Worm (Caenorhabditis elegans) whole organism, young adult: ENCODE results near the gene wht-6.

ENCODE experiments used
- B0336.3 ChIP-seq: fragments of 200-800 bp; sonication (Bioruptor generic); IDR thresholded peaks from 2 replicates; pipeline ENCODE4 v1.3.6; 2022; ENCODE audit warnings: missing genetic modification characterization, missing compliant biosample characterization
- D2030.7 ChIP-seq: fragments of 200-800 bp; sonication (Bioruptor generic); IDR thresholded peaks from 2 replicates; pipeline ENCODE4 v1.3.6; 2022; ENCODE audit warnings: missing genetic modification reagents, missing genetic modification characterization, missing compliant biosample characterization
- F23B12.7 ChIP-seq: sonication (generic microtip); optimal IDR thresholded peaks from 2 replicates; lab custom pipeline; 2017; ENCODE audit warnings: missing genetic modification characterization, mild to moderate bottlenecking, missing compliant biosample characterization, antibody characterized with exemption, moderate library complexity; ENCODE audit not compliant: insufficient read depth
- F39B2.1 ChIP-seq: fragments of 200-800 bp; sonication (Bioruptor generic); IDR thresholded peaks from 2 replicates; pipeline ENCODE4 v1.3.6; 2022; ENCODE audit warnings: missing genetic modification reagents, missing genetic modification characterization, missing compliant biosample characterization
- F49E8.2 ChIP-seq: sonication (generic microtip); optimal IDR thresholded peaks from 3 replicates; lab custom pipeline; 2017; ENCODE audit warnings: missing genetic modification characterization, mild to moderate bottlenecking, missing compliant biosample characterization, antibody characterized with exemption, moderate library complexity; ENCODE audit not compliant: insufficient read depth
- F55B11.4 ChIP-seq: sonication (generic microtip); optimal IDR thresholded peaks from 2 replicates; lab custom pipeline; 2016; ENCODE audit warnings: missing compliant biosample characterization, missing genetic modification characterization, borderline replicate concordance; ENCODE audit not compliant: insufficient read depth
- F57A8.1 ChIP-seq: fragments of 200-800 bp; sonication (Bioruptor generic); optimal IDR thresholded peaks from 2 replicates; lab custom pipeline; 2018; ENCODE audit warnings: mild to moderate bottlenecking, missing genetic modification characterization, moderate library complexity, missing compliant biosample characterization
- T26A5.8 ChIP-seq: sonication (generic microtip); optimal IDR thresholded peaks from 2 replicates; lab custom pipeline; 2016; ENCODE audit warnings: missing genetic modification characterization, missing compliant biosample characterization
- Y53F4B.3 ChIP-seq: fragments of 200-800 bp; sonication (Bioruptor generic); IDR thresholded peaks from 2 replicates; pipeline ENCODE4 v1.3.6; 2022; ENCODE audit warnings: missing genetic modification reagents, missing genetic modification characterization, missing compliant biosample characterization
- Y67H2A.10 ChIP-seq: fragments of 200-800 bp; sonication (Bioruptor generic); conservative IDR thresholded peaks from 2 replicates; pipeline ENCODE4 v1.3.6; 2022; ENCODE audit warnings: missing genetic modification reagents, missing genetic modification characterization, missing compliant biosample characterization
- Y95B8A.8 ChIP-seq: fragments of 200-800 bp; sonication (Bioruptor generic); IDR thresholded peaks from 2 replicates; pipeline ENCODE4 v1.3.6; 2022; ENCODE audit warnings: missing genetic modification reagents, missing genetic modification characterization, missing compliant biosample characterization
- ama-1 ChIP-seq, 3 experiments: fragments of 150-350 bp in 1 of 3; sonication (generic microtip) in 2 of 3; optimal IDR thresholded peaks; 2 replicates each; lab custom pipeline; 2014 to 2018; ENCODE audit warnings: missing biosample characterization in 2 of 3, missing genetic modification characterization in 2 of 3, missing genetic modification reagents in 2 of 3
- aptf-2 ChIP-seq: fragments of 200-800 bp; sonication (Bioruptor generic); conservative IDR thresholded peaks from 2 replicates; pipeline ENCODE4 v1.3.6; 2022; ENCODE audit warnings: missing genetic modification reagents, missing genetic modification characterization, missing compliant biosample characterization
- atf-7 ChIP-seq: sonication (generic microtip); optimal IDR thresholded peaks from 2 replicates; lab custom pipeline; 2017; ENCODE audit warnings: mild to moderate bottlenecking, missing genetic modification characterization, missing compliant biosample characterization
- attf-3 ChIP-seq: fragments of 200-800 bp; sonication (Bioruptor generic); conservative IDR thresholded peaks from 2 replicates; pipeline ENCODE4 v1.3.6; 2022; ENCODE audit warnings: missing genetic modification reagents, missing genetic modification characterization, missing compliant biosample characterization
- attf-6 ChIP-seq: fragments of 200-800 bp; sonication (Bioruptor generic); IDR thresholded peaks from 2 replicates; pipeline ENCODE4 v1.3.6; 2022; ENCODE audit warnings: missing genetic modification reagents, missing genetic modification characterization, missing compliant biosample characterization
- ceh-58 ChIP-seq: fragments of 200-800 bp; sonication (Bioruptor generic); IDR thresholded peaks from 2 replicates; pipeline ENCODE4 v1.3.6; 2022; ENCODE audit warnings: missing genetic modification characterization, missing compliant biosample characterization
- ceh-79 ChIP-seq: sonication (generic microtip); optimal IDR thresholded peaks from 2 replicates; lab custom pipeline; 2017; ENCODE audit warnings: mild to moderate bottlenecking, missing genetic modification characterization, missing compliant biosample characterization
- ets-4 ChIP-seq: fragments of 200-800 bp; sonication (Bioruptor generic); optimal IDR thresholded peaks from 2 replicates; lab custom pipeline; 2018; ENCODE audit warnings: mild to moderate bottlenecking, missing genetic modification characterization, missing compliant biosample characterization
- hlh-12 ChIP-seq: sonication (generic microtip); optimal IDR thresholded peaks from 2 replicates; lab custom pipeline; 2016; ENCODE audit warnings: missing genetic modification characterization, missing compliant biosample characterization
- let-607 ChIP-seq, 2 experiments: fragments of 200-800 bp in 1 of 2; sonication (Bioruptor generic) in 1 of 2; sonication (generic microtip) in 1 of 2; optimal IDR thresholded peaks; 2 replicates each; lab custom pipeline; 2016 to 2018; ENCODE audit warnings: mild to moderate bottlenecking in 2 of 2, missing compliant biosample characterization in 2 of 2, missing genetic modification characterization in 2 of 2, moderate library complexity in 2 of 2, missing genotype in 1 of 2
- lin-35 ChIP-seq, 3 experiments: fragments of 150-350 bp in 2 of 3; sonication (generic microtip) in 1 of 3; optimal IDR thresholded peaks; 2 replicates each; lab custom pipeline; 2014 to 2018; ENCODE audit warnings: missing biosample characterization in 3 of 3, missing genetic modification characterization in 3 of 3, missing genetic modification reagents in 3 of 3
- madf-10 ChIP-seq: sonication (generic microtip); optimal IDR thresholded peaks from 2 replicates; lab custom pipeline; 2016; ENCODE audit warnings: mild to moderate bottlenecking, missing genetic modification characterization, missing compliant biosample characterization
- madf-3 ChIP-seq: fragments of 200-800 bp; sonication (Bioruptor generic); IDR thresholded peaks from 2 replicates; pipeline ENCODE4 v1.3.6; 2022; ENCODE audit warnings: missing genetic modification reagents, missing genetic modification characterization, missing compliant biosample characterization
- madf-6 ChIP-seq: fragments of 200-800 bp; sonication (Bioruptor generic); IDR thresholded peaks from 2 replicates; pipeline ENCODE4 v1.3.6; 2022; ENCODE audit warnings: missing genetic modification reagents, missing genetic modification characterization, missing compliant biosample characterization
- nfya-2 ChIP-seq: fragments of 200-800 bp; sonication (Bioruptor generic); IDR thresholded peaks from 2 replicates; pipeline ENCODE4 v1.3.6; 2022; ENCODE audit warnings: missing genetic modification reagents, missing genetic modification characterization, missing compliant biosample characterization
- nhr-120 ChIP-seq: fragments of 200-800 bp; sonication (Bioruptor generic); IDR thresholded peaks from 2 replicates; pipeline ENCODE4 v1.3.6; 2022; ENCODE audit warnings: missing genetic modification characterization, missing compliant biosample characterization
- pbrm-1 ChIP-seq: fragments of 200-800 bp; sonication (Bioruptor generic); IDR thresholded peaks from 2 replicates; pipeline ENCODE4 v1.3.6; 2022; ENCODE audit warnings: missing genetic modification reagents, missing genetic modification characterization, missing compliant biosample characterization
- rcor-1 ChIP-seq: fragments of 200-800 bp; sonication (Bioruptor generic); IDR thresholded peaks from 2 replicates; pipeline ENCODE4 v1.3.6; 2022; ENCODE audit warnings: missing genetic modification reagents, missing genetic modification characterization, missing compliant biosample characterization
- rpc-1 ChIP-seq, 2 experiments: fragments of 150-350 bp in 1 of 2; sonication (generic microtip) in 1 of 2; optimal IDR thresholded peaks; 2 replicates each; lab custom pipeline; 2014 to 2018; ENCODE audit warnings: missing biosample characterization in 1 of 2, missing genetic modification characterization in 1 of 2, missing genetic modification reagents in 1 of 2, missing genotype in 1 of 2
- snpc-1.3 ChIP-seq: sonication (generic microtip); optimal IDR thresholded peaks from 2 replicates; lab custom pipeline; 2017; ENCODE audit warnings: missing genetic modification characterization, mild to moderate bottlenecking, missing compliant biosample characterization, antibody characterized with exemption, moderate library complexity, missing genotype, missing genetic modification reagents; ENCODE audit not compliant: insufficient read depth
- tlf-1 ChIP-seq: fragments of 200-800 bp; sonication (Bioruptor generic); optimal IDR thresholded peaks from 2 replicates; lab custom pipeline; 2018; ENCODE audit warnings: mild to moderate bottlenecking, missing genetic modification characterization, missing compliant biosample characterization
- xnd-1 ChIP-seq: sonication (generic microtip); optimal IDR thresholded peaks from 2 replicates; lab custom pipeline; 2016; ENCODE audit warnings: missing genotype, missing genetic modification reagents, missing genetic modification characterization, missing compliant biosample characterization
- zfh-2 ChIP-seq: fragments of 200-800 bp; sonication (Bioruptor generic); conservative IDR thresholded peaks from 2 replicates; pipeline ENCODE4 v1.3.6; 2022; ENCODE audit warnings: missing genetic modification reagents, missing genetic modification characterization, missing compliant biosample characterization
- zim-3 ChIP-seq: sonication (generic microtip); optimal IDR thresholded peaks from 2 replicates; lab custom pipeline; 2017; ENCODE audit warnings: mild to moderate bottlenecking, missing genetic modification characterization, moderate library complexity, missing compliant biosample characterization
- ztf-18 ChIP-seq: sonication (generic microtip); optimal IDR thresholded peaks from 2 replicates; lab custom pipeline; 2016; ENCODE audit warnings: missing genotype, mild to moderate bottlenecking, missing genetic modification characterization, missing compliant biosample characterization
- ztf-6 ChIP-seq: fragments of 200-800 bp; sonication (Bioruptor generic); IDR thresholded peaks from 2 replicates; pipeline ENCODE4 v1.3.6; 2022; ENCODE audit warnings: missing genetic modification reagents, missing genetic modification characterization, missing compliant biosample characterization

Gene wht-6

ce11 chrIII:6499102-6499501 lies 27.6 kb downstream of the wht-6 start:
- TF ChIP-seq D2030.7 (GFP tag; lab: Robert Waterston, UW) (no peak), ztf-18 (no peak), hlh-12 (tag; lab: Kevin White, UChicago) (no peak), atf-7 (no peak), ceh-79 (tag; lab: Kevin White, UChicago) (no peak), Y95B8A.8 (GFP tag; lab: Robert Waterston, UW) (no peak), snpc-1.3 (no peak), zim-3 (tag; lab: Kevin White, UChicago) (no peak)

ce11 chrIII:6500032-6500564 lies 28.5 kb downstream of the wht-6 start, which contains the start of gene F23F12.3:
TSS of gene F23F12.3 (plus strand) at chrIII:6500514.
- TF ChIP-seq F23B12.7 (no peak), rpc-1 (optimal IDR thresholded peaks at IDR 0.05; lab: Kevin White, UChicago) (no peak), rpc-1 (tag; optimal IDR thresholded peaks at IDR 0.05; lab: Kevin White, UChicago) (no peak), tlf-1 (GFP tag; lab: Kevin White, UChicago) (no peak), F39B2.1 (no peak), madf-10 (tag; lab: Kevin White, UChicago) (no peak), aptf-2 (GFP tag; lab: Robert Waterston, UW) (no peak), ets-4 (no peak), zfh-2 (GFP tag; lab: Robert Waterston, UW) (no peak), ztf-6 (GFP tag; lab: Robert Waterston, UW) (no peak), nhr-120 (GFP tag; lab: Robert Waterston, UW) (no peak), ama-1 (optimal IDR thresholded peaks at IDR 0.05; lab: Kevin White, UChicago) (no peak), ama-1 (GFP tag; optimal IDR thresholded peaks at IDR 0.05; lab: Kevin White, UChicago) (no peak), nfya-2 (GFP tag; lab: Robert Waterston, UW) (no peak), madf-3 (GFP tag; lab: Robert Waterston, UW) (no peak)

- TF ChIP-seq attf-3 (GFP tag; lab: Robert Waterston, UW) = peak; percentile 79
Measured at ce11 chrIII:6504157-6504556, 32.6 kb downstream of the wht-6 start.

ce11 chrIII:6507832-6508231 lies 36.3 kb downstream of the wht-6 start, which contains the start of gene F23F12.12:
TSS of gene F23F12.12 (plus strand) at chrIII:6508132.
- TF ChIP-seq attf-6 (GFP tag; lab: Robert Waterston, UW) (no peak), F49E8.2 (no peak), zfh-2 (GFP tag; lab: Robert Waterston, UW) (no peak), madf-6 (GFP tag; lab: Robert Waterston, UW) (no peak), rcor-1 (GFP tag; lab: Robert Waterston, UW) (no peak), snpc-1.3 (no peak), xnd-1 (tag; lab: Kevin White, UChicago) (no peak), let-607 (tag; optimal IDR thresholded peaks at IDR 0.05; lab: Kevin White, UChicago) (no peak), Y53F4B.3 (GFP tag; lab: Robert Waterston, UW) (no peak), B0336.3 (GFP tag; lab: Robert Waterston, UW) (no peak), F57A8.1 (GFP tag; lab: Kevin White, UChicago) (no peak), attf-3 (GFP tag; lab: Robert Waterston, UW) (no peak), F55B11.4 (no peak), Y67H2A.10 (GFP tag; lab: Robert Waterston, UW) (no peak), lin-35 (GFP tag; optimal IDR thresholded peaks at IDR 0.05; lab: Kevin White, UChicago) (no peak), F23B12.7 (no peak), pbrm-1 (GFP tag; lab: Robert Waterston, UW) (no peak), T26A5.8 (no peak), ceh-58 (GFP tag; lab: Robert Waterston, UW) (no peak)
